Worm (Caenorhabditis elegans): Measurements from ENCODE around the gene ced-11.

DNA sequence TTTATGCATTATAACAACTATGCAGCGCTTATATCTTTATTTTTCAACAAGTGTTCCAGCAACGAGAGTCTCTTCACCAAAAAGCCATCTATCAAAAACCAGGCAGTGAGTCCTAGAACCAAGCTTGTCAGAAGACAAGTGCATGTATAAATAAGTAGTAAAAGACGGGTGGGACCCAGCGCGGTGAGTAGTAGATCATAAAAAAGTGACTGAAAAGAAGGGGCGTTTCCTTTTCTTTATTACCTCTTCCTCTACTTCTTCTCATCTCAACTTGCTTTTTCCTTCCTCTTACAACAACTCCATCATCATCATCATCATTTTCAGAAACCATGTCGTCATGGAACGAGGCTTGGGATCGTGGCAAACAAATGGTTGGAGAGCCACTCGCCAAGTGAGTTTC is 17.2 kb downstream of the ced-11 start, which contains the start of gene eat-4:
- TF ChIP-seq ama-1 (optimal IDR thresholded peaks at IDR 0.05) (no peak), hnd-1 (tag; optimal IDR thresholded peaks at IDR 0.05) (no peak)
